Worm (Caenorhabditis elegans) whole organism, late embryonic: Measurements from ENCODE around the gene T26E4.3.

Experiments
- C08G9.2 ChIP-seq: sonication (generic microtip); optimal IDR thresholded peaks from 2 replicates; lab custom pipeline; 2016; ENCODE audit warnings: mild to moderate bottlenecking, missing genetic modification characterization, moderate library complexity, missing compliant biosample characterization
- F13H6.1 ChIP-seq: sonication (generic microtip); optimal IDR thresholded peaks from 2 replicates; lab custom pipeline; 2016; ENCODE audit warnings: missing genetic modification characterization, missing compliant biosample characterization
- K02D7.2 ChIP-seq: sonication (generic microtip); optimal IDR thresholded peaks from 2 replicates; lab custom pipeline; 2017; ENCODE audit warnings: mild to moderate bottlenecking, missing genetic modification characterization, missing compliant biosample characterization
- T23F11.4 ChIP-seq: fragments of 200-800 bp; sonication (Bioruptor generic); optimal IDR thresholded peaks from 2 replicates; lab custom pipeline; 2018; ENCODE audit warnings: mild to moderate bottlenecking, missing genetic modification characterization, missing compliant biosample characterization
- Y22D7AL.16 ChIP-seq: sonication (generic microtip); optimal IDR thresholded peaks from 2 replicates; lab custom pipeline; 2016; ENCODE audit warnings: missing genetic modification characterization, missing compliant biosample characterization
- ama-1 ChIP-seq: fragments of 150-350 bp; optimal IDR thresholded peaks from 2 replicates; lab custom pipeline; 2014
- ceh-14 ChIP-seq: sonication (generic microtip); optimal IDR thresholded peaks from 2 replicates; lab custom pipeline; 2016; ENCODE audit warnings: missing genotype, missing genetic modification characterization, missing compliant biosample characterization
- ceh-2 ChIP-seq: sonication (generic microtip); optimal IDR thresholded peaks from 2 replicates; lab custom pipeline; 2016; ENCODE audit warnings: missing genotype, missing genetic modification characterization, missing compliant biosample characterization
- ceh-22 ChIP-seq: sonication (generic microtip); optimal IDR thresholded peaks from 2 replicates; lab custom pipeline; 2017; ENCODE audit warnings: missing biosample characterization, missing genetic modification characterization
- ceh-24 ChIP-seq: sonication (generic microtip); optimal IDR thresholded peaks from 2 replicates; lab custom pipeline; 2016; ENCODE audit warnings: mild to moderate bottlenecking, missing genetic modification characterization, missing compliant biosample characterization
- ceh-34 ChIP-seq: sonication (generic microtip); optimal IDR thresholded peaks from 2 replicates; lab custom pipeline; 2016; ENCODE audit warnings: mild to moderate bottlenecking, missing genetic modification characterization, missing compliant biosample characterization
- ceh-48 ChIP-seq: sonication (generic microtip); optimal IDR thresholded peaks from 2 replicates; lab custom pipeline; 2016; ENCODE audit warnings: missing genetic modification characterization, inconsistent platforms, missing compliant biosample characterization
- ceh-6 ChIP-seq: fragments of 200-800 bp; sonication (Bioruptor generic); optimal IDR thresholded peaks from 2 replicates; lab custom pipeline; 2018; ENCODE audit warnings: mild to moderate bottlenecking, missing genetic modification characterization, missing compliant biosample characterization
- ceh-9 ChIP-seq: sonication (generic microtip); optimal IDR thresholded peaks from 2 replicates; lab custom pipeline; 2016; ENCODE audit warnings: mild to moderate bottlenecking, missing genetic modification characterization, inconsistent platforms, missing compliant biosample characterization
- dmd-4 ChIP-seq: sonication (generic microtip); optimal IDR thresholded peaks from 2 replicates; lab custom pipeline; 2016; ENCODE audit warnings: borderline replicate concordance, missing genetic modification characterization, missing compliant biosample characterization
- elt-4 ChIP-seq: sonication (generic microtip); optimal IDR thresholded peaks from 2 replicates; lab custom pipeline; 2016; ENCODE audit warnings: missing genetic modification characterization, missing compliant biosample characterization
- eyg-1 ChIP-seq: sonication (generic microtip); optimal IDR thresholded peaks from 2 replicates; lab custom pipeline; 2016; ENCODE audit warnings: missing genotype, missing genetic modification characterization, missing compliant biosample characterization
- fax-1 ChIP-seq: sonication (generic microtip); optimal IDR thresholded peaks from 2 replicates; lab custom pipeline; 2016; ENCODE audit warnings: missing genotype, missing genetic modification characterization, missing compliant biosample characterization
- fkh-10 ChIP-seq: fragments of 150-350 bp; optimal IDR thresholded peaks from 2 replicates; lab custom pipeline; 2014; ENCODE audit warnings: missing biosample characterization, missing genetic modification reagents, missing genetic modification characterization
- gmeb-2 ChIP-seq: sonication (generic microtip); optimal IDR thresholded peaks from 2 replicates; lab custom pipeline; 2016; ENCODE audit warnings: missing genetic modification characterization, inconsistent platforms, missing compliant biosample characterization
- hlh-30 ChIP-seq: sonication (generic microtip); optimal IDR thresholded peaks from 2 replicates; lab custom pipeline; 2017; ENCODE audit warnings: antibody characterized with exemption, missing genetic modification characterization, missing compliant biosample characterization; ENCODE audit not compliant: insufficient read depth
- lim-6 ChIP-seq: sonication (generic microtip); optimal IDR thresholded peaks from 2 replicates; lab custom pipeline; 2016; ENCODE audit warnings: missing genetic modification characterization, missing compliant biosample characterization
- lin-11 ChIP-seq: fragments of 200-800 bp; sonication (Bioruptor generic); optimal IDR thresholded peaks from 2 replicates; lab custom pipeline; 2018; ENCODE audit warnings: mild to moderate bottlenecking, missing genetic modification characterization, missing compliant biosample characterization
- madf-2 ChIP-seq: sonication (generic microtip); optimal IDR thresholded peaks from 2 replicates; lab custom pipeline; 2017; ENCODE audit warnings: missing genetic modification characterization, missing compliant biosample characterization
- mec-3 ChIP-seq: sonication (generic microtip); optimal IDR thresholded peaks from 2 replicates; lab custom pipeline; 2016; ENCODE audit warnings: borderline replicate concordance, missing genetic modification characterization, missing compliant biosample characterization
- nfya-1 ChIP-seq: sonication (generic microtip); optimal IDR thresholded peaks from 2 replicates; lab custom pipeline; 2017; ENCODE audit warnings: missing genetic modification characterization, mild to moderate bottlenecking, missing compliant biosample characterization, antibody characterized with exemption, moderate library complexity
- nhr-232 ChIP-seq: sonication (generic microtip); optimal IDR thresholded peaks from 2 replicates; lab custom pipeline; 2016; ENCODE audit warnings: missing genetic modification characterization, missing compliant biosample characterization
- npax-4 ChIP-seq: sonication (generic microtip); optimal IDR thresholded peaks from 2 replicates; lab custom pipeline; 2016; ENCODE audit warnings: missing genetic modification characterization, missing compliant biosample characterization
- odd-2 ChIP-seq: sonication (generic microtip); optimal IDR thresholded peaks from 2 replicates; lab custom pipeline; 2017; ENCODE audit warnings: antibody characterized with exemption, mild to moderate bottlenecking, missing genetic modification characterization, missing compliant biosample characterization
- pag-3 ChIP-seq: sonication (generic microtip); optimal IDR thresholded peaks from 2 replicates; lab custom pipeline; 2016; ENCODE audit warnings: missing compliant biosample characterization, missing genetic modification characterization, borderline replicate concordance
- pat-9 ChIP-seq: fragments of 200-800 bp; sonication (Bioruptor generic); optimal IDR thresholded peaks from 2 replicates; lab custom pipeline; 2018; ENCODE audit warnings: mild to moderate bottlenecking, missing genetic modification characterization, moderate library complexity, missing compliant biosample characterization
- pha-4 ChIP-seq: fragments of 150-350 bp; optimal IDR thresholded peaks from 2 replicates; lab custom pipeline; 2018; ENCODE audit warnings: missing biosample characterization, missing genetic modification reagents, missing genetic modification characterization
- rnt-1 ChIP-seq: sonication (generic microtip); optimal IDR thresholded peaks from 2 replicates; lab custom pipeline; 2016; ENCODE audit warnings: missing genetic modification characterization, missing compliant biosample characterization
- sox-2 ChIP-seq: fragments of 200-800 bp; sonication (Bioruptor generic); IDR thresholded peaks from 2 replicates; pipeline ENCODE4 v1.3.6; 2022; ENCODE audit warnings: missing genetic modification reagents, missing genetic modification characterization, missing compliant biosample characterization
- sox-4 ChIP-seq: sonication (generic microtip); optimal IDR thresholded peaks from 2 replicates; lab custom pipeline; 2017; ENCODE audit warnings: mild to moderate bottlenecking, missing genetic modification characterization, inconsistent platforms, missing compliant biosample characterization
- syd-9 ChIP-seq: sonication (generic microtip); optimal IDR thresholded peaks from 2 replicates; lab custom pipeline; 2016; ENCODE audit warnings: mild to moderate bottlenecking, missing genetic modification characterization, moderate library complexity, missing compliant biosample characterization
- tbx-7 ChIP-seq: sonication (generic microtip); optimal IDR thresholded peaks from 2 replicates; lab custom pipeline; 2016; ENCODE audit warnings: missing genotype, missing genetic modification characterization, missing compliant biosample characterization
- ttx-3 ChIP-seq: sonication (generic microtip); optimal IDR thresholded peaks from 2 replicates; lab custom pipeline; 2016; ENCODE audit warnings: missing genetic modification reagents, missing genetic modification characterization, missing compliant biosample characterization
- unc-3 ChIP-seq, 2 experiments: fragments of 200-800 bp in 1 of 2; sonication (Bioruptor generic) in 1 of 2; sonication (generic microtip) in 1 of 2; conservative IDR thresholded peaks in 1 of 2; optimal IDR thresholded peaks in 1 of 2; 2 replicates each; pipeline versions ENCODE4 v1.3.6 to Lab custom; 2016 to 2022; ENCODE audit warnings: missing compliant biosample characterization in 2 of 2, missing genetic modification characterization in 2 of 2, missing genetic modification reagents in 1 of 2
- unc-86 ChIP-seq: sonication (generic microtip); optimal IDR thresholded peaks from 2 replicates; lab custom pipeline; 2016; ENCODE audit warnings: missing genetic modification characterization, missing compliant biosample characterization
- zip-5 ChIP-seq: sonication (generic microtip); optimal IDR thresholded peaks from 2 replicates; lab custom pipeline; 2016; ENCODE audit warnings: missing genetic modification characterization, missing compliant biosample characterization
- ztf-16 ChIP-seq: sonication (generic microtip); optimal IDR thresholded peaks from 2 replicates; lab custom pipeline; 2017; ENCODE audit warnings: missing genetic modification characterization, missing compliant biosample characterization

The T26E4.3 gene

ce11 chrV:15819983-15820382 lies 37.4 kb downstream of the T26E4.3 start, which contains the start of gene srbc-48:
Gene srbc-48, plus strand, starts transcription at chrV:15820283.
- TF ChIP-seq ama-1 (lab: Kevin White, UChicago) (no peak), ceh-34 (tag; lab: Kevin White, UChicago) (no peak), nhr-232 (tag; lab: Kevin White, UChicago) (no peak), fkh-10 (GFP tag; lab: Kevin White, UChicago) (no peak), pha-4 (no peak), ceh-24 (no peak)
- TF ChIP-seq, all 69 proteins: peak for 0

ce11 chrV:15821398-15821797 lies 38.8 kb downstream of the T26E4.3 start, which contains the start of gene srbc-49:
Gene srbc-49, plus strand, starts transcription at chrV:15821698.
- TF ChIP-seq ztf-16 (tag; lab: Kevin White, UChicago) (no peak), ceh-14 (tag; lab: Kevin White, UChicago) (no peak), fax-1 (tag; lab: Kevin White, UChicago) (no peak), pat-9 (no peak), dmd-4 (tag; lab: Kevin White, UChicago) (no peak), T23F11.4 (GFP tag; lab: Kevin White, UChicago) (no peak), tbx-7 (tag; lab: Kevin White, UChicago) (no peak), mec-3 (tag; lab: Kevin White, UChicago) (no peak), nfya-1 (tag; lab: Kevin White, UChicago) (no peak), ceh-6 (GFP tag; lab: Kevin White, UChicago) (no peak), ceh-9 (tag; lab: Kevin White, UChicago) (no peak), ceh-22 (tag; lab: Kevin White, UChicago) (no peak), Y22D7AL.16 (tag; lab: Kevin White, UChicago) (no peak), C08G9.2 (tag; lab: Kevin White, UChicago) (no peak), sox-2 (GFP tag; lab: Robert Waterston, UW) (no peak), K02D7.2 (tag; lab: Kevin White, UChicago) (no peak), zip-5 (tag; lab: Kevin White, UChicago) (no peak), odd-2 (tag; lab: Kevin White, UChicago) (no peak), ceh-24 (no peak)

DNA sequence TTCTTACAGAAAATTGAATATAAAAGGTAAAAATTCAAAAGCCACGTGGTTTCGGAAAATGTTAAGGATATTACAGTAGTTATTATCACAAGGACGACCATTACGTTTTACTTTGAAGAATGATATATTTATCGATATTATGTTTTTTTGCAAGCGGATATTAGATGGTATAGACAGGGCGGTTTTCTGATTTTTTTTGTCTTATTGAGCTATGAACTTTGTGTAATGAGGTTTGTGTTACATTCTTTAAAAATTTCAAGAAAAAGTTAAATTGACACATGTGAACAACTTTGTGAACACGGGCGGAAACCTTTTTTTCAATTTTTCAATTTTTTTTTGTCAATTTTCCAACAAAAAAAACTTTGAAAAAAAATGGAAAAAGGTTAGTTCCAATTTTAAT lies 42.3 kb downstream of the T26E4.3 start, which contains the start of gene srbc-50:
srbc-50 (minus strand) TSS at position 101 of the 400 bp plus-strand sequence.
- TF ChIP-seq ceh-22 (tag; lab: Kevin White, UChicago) (no peak), sox-4 (tag; lab: Kevin White, UChicago) (no peak), npax-4 (tag; lab: Kevin White, UChicago) (no peak), madf-2 (tag; lab: Kevin White, UChicago) (no peak), ceh-24 (no peak), nhr-232 (tag; lab: Kevin White, UChicago) (no peak), K02D7.2 (tag; lab: Kevin White, UChicago) (no peak), ceh-48 (tag; lab: Kevin White, UChicago) (no peak), tbx-7 (tag; lab: Kevin White, UChicago) (no peak), unc-86 (no peak), elt-4 (tag; lab: Kevin White, UChicago) (no peak), gmeb-2 (tag; lab: Kevin White, UChicago) (no peak), lin-11 (tag; lab: Kevin White, UChicago) (no peak), ceh-14 (tag; lab: Kevin White, UChicago) (no peak), lim-6 (tag; lab: Kevin White, UChicago) (no peak), ztf-16 (tag; lab: Kevin White, UChicago) (no peak), C08G9.2 (tag; lab: Kevin White, UChicago) (no peak), rnt-1 (tag; lab: Kevin White, UChicago) (no peak)

DNA sequence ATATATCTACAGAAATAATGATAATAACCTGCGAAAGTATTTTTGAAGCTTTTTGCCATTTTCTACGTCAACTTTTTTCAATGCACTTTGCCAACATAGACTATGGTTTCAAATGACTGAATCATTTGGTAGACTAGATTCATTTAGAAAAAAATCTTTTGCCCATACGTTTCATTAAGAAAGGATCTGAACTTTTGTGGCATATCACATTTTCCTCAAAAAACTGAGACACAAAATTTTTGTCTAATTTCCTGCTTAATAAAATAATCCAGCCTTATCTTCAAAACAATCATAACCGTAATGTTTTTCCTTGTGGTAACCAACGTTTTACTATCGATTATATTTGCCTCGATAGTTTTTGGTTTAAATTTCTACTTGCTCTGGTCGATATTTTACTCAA lies 43.5 kb downstream of the T26E4.3 start, which contains the start of gene srbc-51:
srbc-51 (plus strand) TSS at position 301 of the 400 bp plus-strand sequence.
- TF ChIP-seq nfya-1 (tag; lab: Kevin White, UChicago): no peak
- no peak for TF ChIP-seq ceh-2 (tag; lab: Kevin White, UChicago)
- no peak for TF ChIP-seq eyg-1
- TF ChIP-seq syd-9: no peak
- TF ChIP-seq hlh-30 (tag; lab: Kevin White, UChicago): no peak
- TF ChIP-seq F13H6.1 (tag; lab: Kevin White, UChicago): no peak
- TF ChIP-seq unc-3 (GFP tag; conservative IDR thresholded peaks at IDR 0.05; lab: Robert Waterston, UW): no peak
- no peak for TF ChIP-seq unc-3 (tag; optimal IDR thresholded peaks at IDR 0.05; lab: Kevin White, UChicago)
- no peak for TF ChIP-seq ceh-9 (tag; lab: Kevin White, UChicago)
- TF ChIP-seq nhr-232 (tag; lab: Kevin White, UChicago): no peak
- no peak for TF ChIP-seq unc-86
- no peak for TF ChIP-seq ceh-14 (tag; lab: Kevin White, UChicago)
- TF ChIP-seq K02D7.2 (tag; lab: Kevin White, UChicago): no peak
- no peak for TF ChIP-seq sox-4 (tag; lab: Kevin White, UChicago)
- TF ChIP-seq pag-3 (tag; lab: Kevin White, UChicago): no peak
- TF ChIP-seq ttx-3 (tag; lab: Kevin White, UChicago): no peak
